Fruit fly (Drosophila melanogaster): Measurements from ENCODE around the gene CG7824.

DNA sequence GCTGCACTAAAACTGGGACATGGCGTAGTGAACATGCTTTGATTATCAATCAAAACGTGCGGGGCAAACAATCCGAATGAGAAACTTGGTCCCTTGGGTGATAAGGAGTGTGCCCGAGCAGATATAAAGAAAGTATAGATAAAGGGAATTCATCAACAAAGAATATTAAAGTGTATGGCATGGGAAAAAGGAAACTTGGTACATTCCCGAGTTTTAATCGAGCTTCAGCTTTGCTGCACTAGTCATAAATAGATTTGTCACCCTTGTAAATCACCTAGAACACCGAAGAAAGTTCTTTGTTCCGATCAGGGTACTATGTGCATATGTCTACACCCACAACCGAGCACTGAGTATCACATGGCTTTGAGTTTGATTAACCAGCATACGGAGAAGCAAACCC lies 8.7 kb upstream of the CG7824 start:
- TF ChIP-seq CG14655 (GFP tag; optimal IDR thresholded peaks at IDR 0.05), result no peak
- no peak for TF ChIP-seq gl (tag; optimal IDR thresholded peaks at IDR 0.05)
- TF ChIP-seq CG4496 (GFP tag; IDR thresholded peaks at IDR 0.05), result no peak
